Worm (Caenorhabditis elegans): ENCODE results near the gene ndx-3.

Gene ndx-3

ce11 chrII:5001866-5002265 is 48.5 kb downstream of the ndx-3 start:
- no peak for TF ChIP-seq elt-4 (tag; optimal IDR thresholded peaks at IDR 0.05)
- TF ChIP-seq ceh-18 (tag; optimal IDR thresholded peaks at IDR 0.05): no peak
- TF ChIP-seq hlh-30 (tag; optimal IDR thresholded peaks at IDR 0.05; ENCODE audit: insufficient read depth): no peak
- TF ChIP-seq fkh-6 (tag; optimal IDR thresholded peaks at IDR 0.05): no peak
- TF ChIP-seq sdc-2 (tag; optimal IDR thresholded peaks at IDR 0.05): no peak
- TF ChIP-seq gmeb-2 (tag; optimal IDR thresholded peaks at IDR 0.05): no peak
- TF ChIP-seq npax-4 (tag; optimal IDR thresholded peaks at IDR 0.05): no peak
- no peak for TF ChIP-seq ceh-45 (GFP tag; IDR thresholded peaks at IDR 0.05)
- TF ChIP-seq zip-5 (tag; optimal IDR thresholded peaks at IDR 0.05): no peak
- TF ChIP-seq Y22D7AL.16 (tag; optimal IDR thresholded peaks at IDR 0.05): no peak
- TF ChIP-seq pat-9 (tag; optimal IDR thresholded peaks at IDR 0.05): no peak
- no peak for TF ChIP-seq ceh-9 (tag; optimal IDR thresholded peaks at IDR 0.05)
- no peak for TF ChIP-seq ama-1 (optimal IDR thresholded peaks at IDR 0.05)
- TF ChIP-seq mec-3 (tag; optimal IDR thresholded peaks at IDR 0.05; ENCODE audit: borderline replicate concordance): no peak
- no peak for TF ChIP-seq lim-6 (tag; optimal IDR thresholded peaks at IDR 0.05)

- TF ChIP-seq nfya-1 (tag; optimal IDR thresholded peaks at IDR 0.05) (no peak), ceh-14 (tag; optimal IDR thresholded peaks at IDR 0.05) (no peak), K02D7.2 (tag; optimal IDR thresholded peaks at IDR 0.05) (no peak), unc-55 (GFP tag; optimal IDR thresholded peaks at IDR 0.05) (no peak), Y22D7AL.16 (tag; optimal IDR thresholded peaks at IDR 0.05) (no peak), F13H6.1 (tag; optimal IDR thresholded peaks at IDR 0.05) (no peak), hlh-15 (tag; optimal IDR thresholded peaks at IDR 0.05) (no peak), nhr-232 (tag; optimal IDR thresholded peaks at IDR 0.05) (no peak), ceh-2 (tag; optimal IDR thresholded peaks at IDR 0.05) (no peak), hlh-13 (GFP tag; optimal IDR thresholded peaks at IDR 0.05) (no peak), zip-5 (tag; optimal IDR thresholded peaks at IDR 0.05) (no peak), ceh-31 (tag; optimal IDR thresholded peaks at IDR 0.05) (no peak)
These were observed 50.3 kb downstream of the ndx-3 start, which contains the start of gene F59A6.10 for ce11 chrII:5003660-5004059. F59A6.10 (plus strand) TSS chrII:5003960.

Measured in whole organism, late embryonic.